Worm (Caenorhabditis elegans): Measurements from ENCODE around the gene srj-33.

srj-33 gene

ce11 chrV:9958654-9959053, 21.3 kb upstream of the srj-33 start:
- TF ChIP-seq sdz-38 (tag; optimal IDR thresholded peaks at IDR 0.05) (no peak), lir-1 (GFP tag; conservative IDR thresholded peaks at IDR 0.05) (no peak), B0261.1 (tag; optimal IDR thresholded peaks at IDR 0.05) (no peak), ets-4 (GFP tag; optimal IDR thresholded peaks at IDR 0.05) (no peak), ceh-58 (GFP tag; IDR thresholded peaks at IDR 0.05) (no peak), ekl-4 (GFP tag; IDR thresholded peaks at IDR 0.05) (no peak), rpc-1 (optimal IDR thresholded peaks at IDR 0.05) (no peak), rpc-1 (tag; optimal IDR thresholded peaks at IDR 0.05) (no peak), sea-2 (GFP tag; IDR thresholded peaks at IDR 0.05) (no peak), ztf-6 (GFP tag; IDR thresholded peaks at IDR 0.05) (no peak), B0336.3 (GFP tag; IDR thresholded peaks at IDR 0.05) (no peak)

ce11 chrV:9958231-9958630, 20.9 kb upstream of the srj-33 start, which contains the start of gene anmt-3:
Gene anmt-3 (minus strand): TSS chrV:9958331.
- TF ChIP-seq F22D6.2 (tag; optimal IDR thresholded peaks at IDR 0.05) (no peak), egrh-3 (GFP tag; IDR thresholded peaks at IDR 0.05) (no peak), ceh-100 (GFP tag; IDR thresholded peaks at IDR 0.05) (no peak), madf-3 (GFP tag; IDR thresholded peaks at IDR 0.05) (no peak), tbp1 (GFP tag; optimal IDR thresholded peaks at IDR 0.05) (no peak), lsy-27 (tag; optimal IDR thresholded peaks at IDR 0.05; ENCODE audit: borderline replicate concordance, insufficient read depth) (no peak), dox-1 (GFP tag; IDR thresholded peaks at IDR 0.05) (no peak), C17E4.6 (GFP tag; IDR thresholded peaks at IDR 0.05) (no peak), sptf-2 (GFP tag; optimal IDR thresholded peaks at IDR 0.05) (no peak), F33H1.4 (GFP tag; IDR thresholded peaks at IDR 0.05) (no peak), Y53G8AR.9 (GFP tag; conservative IDR thresholded peaks at IDR 0.05) (no peak), F10E7.11 (tag; optimal IDR thresholded peaks at IDR 0.05) (no peak), ztf-18 (tag; optimal IDR thresholded peaks at IDR 0.05) (no peak)

- TF ChIP-seq lsl-1 (GFP tag; optimal IDR thresholded peaks at IDR 0.05) = no peak
- no peak for TF ChIP-seq aptf-3 (GFP tag; IDR thresholded peaks at IDR 0.05)
- TF ChIP-seq ceh-79 (tag; optimal IDR thresholded peaks at IDR 0.05) = no peak
- no peak for TF ChIP-seq unc-130 (GFP tag; optimal IDR thresholded peaks at IDR 0.05)
- TF ChIP-seq T26A5.8 (tag; optimal IDR thresholded peaks at IDR 0.05) = no peak
- TF ChIP-seq F23B12.7 (tag; optimal IDR thresholded peaks at IDR 0.05; ENCODE audit: insufficient read depth) = no peak
- TF ChIP-seq F33H1.4 (GFP tag; IDR thresholded peaks at IDR 0.05) = no peak
- TF ChIP-seq lin-54 (GFP tag; optimal IDR thresholded peaks at IDR 0.05) = no peak
- no peak for TF ChIP-seq ceh-40 (GFP tag; IDR thresholded peaks at IDR 0.05)
- TF ChIP-seq mel-28 (tag; optimal IDR thresholded peaks at IDR 0.05; ENCODE audit: borderline replicate concordance) = no peak
- TF ChIP-seq madf-10 (tag; optimal IDR thresholded peaks at IDR 0.05) = no peak
- no peak for TF ChIP-seq snpc-3.4 (tag; optimal IDR thresholded peaks at IDR 0.05)
- TF ChIP-seq egrh-3 (GFP tag; IDR thresholded peaks at IDR 0.05) = no peak
- no peak for TF ChIP-seq sea-2 (GFP tag; IDR thresholded peaks at IDR 0.05)
- TF ChIP-seq B0035.1 (tag; optimal IDR thresholded peaks at IDR 0.05) = no peak
- no peak for TF ChIP-seq dpl-1 (GFP tag; optimal IDR thresholded peaks at IDR 0.05)
These were observed 15.1 kb upstream of the srj-33 start, which contains the start of gene mam-5 for ce11 chrV:9952396-9952795. Gene mam-5 (plus strand): TSS chrV:9952699.

ce11 chrV:9950861-9951260, 13.5 kb upstream of the srj-33 start, which contains the start of gene ttr-46:
Gene ttr-46 (plus strand): TSS chrV:9951233.
- peak; percentile 69 for TF ChIP-seq nhr-80 (tag; optimal IDR thresholded peaks at IDR 0.05)
- TF ChIP-seq attf-3 (GFP tag; conservative IDR thresholded peaks at IDR 0.05) = no peak

Measured in whole organism, young adult.